Fruit fly (Drosophila melanogaster) whole organism, embryonic: ENCODE data around the gene CG15221.
A peak's percentile ranks its signal among the peaks of the same experiment; 100 is the strongest.

ENCODE experiments used
- Atf-2 ChIP-seq: fragments of 200-800 bp; sonication (Bioruptor generic); optimal IDR thresholded peaks from 2 replicates; lab custom pipeline; 2016; ENCODE audit warnings: missing biosample characterization, missing genetic modification characterization
- CG10147 ChIP-seq: fragments of 200-800 bp; sonication (Bioruptor generic); optimal IDR thresholded peaks from 2 replicates; lab custom pipeline; 2019; ENCODE audit warnings: missing biosample characterization, mild to moderate bottlenecking, missing genetic modification characterization, moderate library complexity
- CG10274 ChIP-seq: fragments of 200-800 bp; sonication (Bioruptor generic); optimal IDR thresholded peaks from 3 replicates; lab custom pipeline; 2017; ENCODE audit warnings: missing biosample characterization, mild to moderate bottlenecking, missing genetic modification characterization
- CG10431 ChIP-seq: fragments of 200-800 bp; sonication (Bioruptor generic); optimal IDR thresholded peaks from 3 replicates; lab custom pipeline; 2018; ENCODE audit warnings: missing biosample characterization, mild to moderate bottlenecking, missing genetic modification characterization
- CG10959 ChIP-seq: fragments of 200-800 bp; sonication (Bioruptor generic); IDR thresholded peaks from 2 replicates; pipeline ENCODE4 v1.3.6; 2022; ENCODE audit warnings: missing biosample characterization, missing genetic modification characterization
- CG11247 ChIP-seq: fragments of 200-800 bp; sonication (Bioruptor generic); IDR thresholded peaks from 2 replicates; pipeline ENCODE4 v1.3.6; 2022; ENCODE audit warnings: missing biosample characterization, missing genetic modification characterization
- CG11504 ChIP-seq: fragments of 200-800 bp; sonication (Bioruptor generic); optimal IDR thresholded peaks from 3 replicates; lab custom pipeline; 2019; ENCODE audit warnings: missing biosample characterization, mild to moderate bottlenecking, missing genetic modification characterization, moderate library complexity
- CG13296 ChIP-seq: fragments of 200-800 bp; sonication (Bioruptor generic); optimal IDR thresholded peaks from 3 replicates; lab custom pipeline; 2018; ENCODE audit warnings: missing biosample characterization, mild to moderate bottlenecking, missing genetic modification characterization
- CG15514 ChIP-seq: fragments of 200-800 bp; sonication (Bioruptor generic); optimal IDR thresholded peaks from 3 replicates; lab custom pipeline; 2017; ENCODE audit warnings: missing biosample characterization, missing genetic modification characterization, mild to moderate bottlenecking, moderate library complexity, missing genetic modification reagents
- CG18011 ChIP-seq: fragments of 200-800 bp; sonication (Bioruptor generic); optimal IDR thresholded peaks from 2 replicates; lab custom pipeline; 2017; ENCODE audit warnings: missing biosample characterization, missing genetic modification characterization, mild to moderate bottlenecking, moderate library complexity, missing genotype
- CG2199 ChIP-seq: fragments of 200-800 bp; sonication (Bioruptor generic); IDR thresholded peaks from 3 replicates; pipeline ENCODE4 v1.3.6; 2022; ENCODE audit warnings: missing biosample characterization, missing genetic modification characterization
- CG32772 ChIP-seq: fragments of 200-800 bp; sonication (Bioruptor generic); IDR thresholded peaks from 2 replicates; pipeline ENCODE4 v1.3.6; 2022; ENCODE audit warnings: missing biosample characterization, missing genetic modification characterization
- CG3847 ChIP-seq: fragments of 200-800 bp; sonication (Bioruptor generic); IDR thresholded peaks from 2 replicates; pipeline ENCODE4 v1.3.6; 2022; ENCODE audit warnings: missing biosample characterization, missing genetic modification characterization
- CG43689 ChIP-seq: fragments of 200-800 bp; sonication (Bioruptor generic); IDR thresholded peaks from 2 replicates; pipeline ENCODE4 v1.3.6; 2022; ENCODE audit warnings: missing biosample characterization, missing genetic modification characterization
- CG5180 ChIP-seq: fragments of 200-800 bp; sonication (Bioruptor generic); optimal IDR thresholded peaks from 3 replicates; lab custom pipeline; 2017; ENCODE audit warnings: missing biosample characterization, missing genetic modification characterization, mild to moderate bottlenecking, moderate library complexity, missing genetic modification reagents
- CG6175 ChIP-seq: fragments of 200-800 bp; sonication (Bioruptor generic); IDR thresholded peaks from 3 replicates; pipeline ENCODE4 v1.3.6; 2022; ENCODE audit warnings: missing biosample characterization, missing genetic modification characterization
- CG6689 ChIP-seq: fragments of 200-800 bp; sonication (Bioruptor generic); IDR thresholded peaks from 2 replicates; pipeline ENCODE4 v1.3.6; 2022; ENCODE audit warnings: missing biosample characterization, missing genetic modification characterization
- CG7271 ChIP-seq: fragments of 200-800 bp; sonication (Bioruptor generic); optimal IDR thresholded peaks from 2 replicates; lab custom pipeline; 2018; ENCODE audit warnings: missing biosample characterization, mild to moderate bottlenecking, missing genetic modification characterization, moderate library complexity
- CG7745 ChIP-seq: fragments of 200-800 bp; sonication (Bioruptor generic); optimal IDR thresholded peaks from 2 replicates; lab custom pipeline; 2018; ENCODE audit warnings: missing biosample characterization, mild to moderate bottlenecking, missing genetic modification characterization, moderate library complexity
- CG7928 ChIP-seq: fragments of 200-800 bp; sonication (Bioruptor generic); optimal IDR thresholded peaks from 2 replicates; lab custom pipeline; 2017; ENCODE audit warnings: missing biosample characterization, mild to moderate bottlenecking, missing genetic modification characterization
- CG9609 ChIP-seq: fragments of 200-800 bp; sonication (Bioruptor generic); optimal IDR thresholded peaks from 3 replicates; lab custom pipeline; 2016; ENCODE audit warnings: missing biosample characterization, missing genetic modification characterization
- CHES-1-like ChIP-seq: fragments of 200-800 bp; sonication (Bioruptor generic); optimal IDR thresholded peaks from 2 replicates; lab custom pipeline; 2016; ENCODE audit warnings: missing biosample characterization, missing genetic modification characterization
- CkIIα-i1 ChIP-seq: fragments of 200-800 bp; sonication (Bioruptor generic); IDR thresholded peaks from 2 replicates; pipeline ENCODE4 v1.3.6; 2022; ENCODE audit warnings: missing biosample characterization, missing genetic modification characterization
- CrebB ChIP-seq: fragments of 200-800 bp; sonication (Bioruptor generic); optimal IDR thresholded peaks from 3 replicates; lab custom pipeline; 2018; ENCODE audit warnings: missing biosample characterization, mild to moderate bottlenecking, missing genetic modification characterization
- D19A ChIP-seq: fragments of 200-800 bp; optimal IDR thresholded peaks from 3 replicates; lab custom pipeline; 2019; ENCODE audit warnings: missing biosample characterization, mild to moderate bottlenecking, missing genetic modification characterization, moderate library complexity
- Dref ChIP-seq: fragments of 200-800 bp; sonication (Bioruptor generic); IDR thresholded peaks from 2 replicates; pipeline ENCODE4 v1.3.6; 2022; ENCODE audit warnings: missing biosample characterization, missing genetic modification characterization
- Hmx ChIP-seq: fragments of 200-800 bp; sonication (Bioruptor generic); optimal IDR thresholded peaks from 2 replicates; lab custom pipeline; 2016; ENCODE audit warnings: missing biosample characterization, missing genetic modification characterization
- Hr39 ChIP-seq: fragments of >200 bp; optimal IDR thresholded peaks from 2 replicates; lab custom pipeline; 2017
- Kr ChIP-seq: fragments of 200-800 bp; sonication (Bioruptor generic); optimal IDR thresholded peaks from 2 replicates; lab custom pipeline; 2017; ENCODE audit warnings: missing biosample characterization, mild to moderate bottlenecking, missing genetic modification characterization
- Ravus ChIP-seq: fragments of 200-800 bp; sonication (Bioruptor generic); IDR thresholded peaks from 2 replicates; pipeline ENCODE4 v1.3.6; 2022; ENCODE audit warnings: missing biosample characterization, missing genetic modification characterization
- Usf ChIP-seq: fragments of 200-800 bp; sonication (Bioruptor generic); optimal IDR thresholded peaks from 2 replicates; lab custom pipeline; 2017; ENCODE audit warnings: missing genotype, missing biosample characterization, missing genetic modification characterization
- br ChIP-seq: fragments of >200 bp; optimal IDR thresholded peaks from 2 replicates; lab custom pipeline; 2017
- cas ChIP-seq: fragments of 200-800 bp; sonication (Bioruptor generic); IDR thresholded peaks from 2 replicates; pipeline ENCODE4 v1.3.6; 2022; ENCODE audit warnings: missing biosample characterization, missing genetic modification characterization
- cg ChIP-seq: fragments of 200-800 bp; sonication (Bioruptor generic); optimal IDR thresholded peaks from 3 replicates; lab custom pipeline; 2019; ENCODE audit warnings: missing biosample characterization, mild to moderate bottlenecking, missing genetic modification characterization, moderate library complexity
- eve ChIP-seq, 2 experiments: fragments of >200 bp; optimal IDR thresholded peaks; 2 replicates each; lab custom pipeline; 2017; ENCODE audit warnings: missing biosample characterization in 2 of 2, missing genetic modification characterization in 2 of 2
- hb ChIP-seq: fragments of 200-800 bp; sonication (Bioruptor generic); IDR thresholded peaks from 3 replicates; pipeline ENCODE4 v1.3.6; 2022; ENCODE audit warnings: missing biosample characterization, missing genetic modification characterization; ENCODE audit not compliant: partially characterized antibody
- her ChIP-seq: fragments of 200-800 bp; sonication (Bioruptor generic); optimal IDR thresholded peaks from 2 replicates; lab custom pipeline; 2016; ENCODE audit warnings: missing biosample characterization, missing genetic modification characterization
- lab ChIP-seq: fragments of 200-800 bp; sonication (Bioruptor generic); optimal IDR thresholded peaks from 3 replicates; lab custom pipeline; 2017; ENCODE audit warnings: missing biosample characterization, missing genetic modification characterization, mild to moderate bottlenecking, moderate library complexity, missing genetic modification reagents
- lilli ChIP-seq: fragments of 200-800 bp; sonication (Bioruptor generic); optimal IDR thresholded peaks from 3 replicates; lab custom pipeline; 2016; ENCODE audit warnings: missing biosample characterization, missing genetic modification characterization
- phol ChIP-seq: fragments of 200-800 bp; sonication (Bioruptor generic); optimal IDR thresholded peaks from 3 replicates; lab custom pipeline; 2018; ENCODE audit warnings: missing biosample characterization, mild to moderate bottlenecking, missing genetic modification characterization, moderate library complexity
- row ChIP-seq: fragments of 200-800 bp; sonication (Bioruptor generic); IDR thresholded peaks from 3 replicates; pipeline ENCODE4 v1.3.6; 2022; ENCODE audit warnings: missing biosample characterization, missing genetic modification characterization
- slp2 ChIP-seq: fragments of 200-800 bp; sonication (Bioruptor generic); optimal IDR thresholded peaks from 2 replicates; lab custom pipeline; 2016; ENCODE audit warnings: missing biosample characterization, missing genetic modification characterization
- sob ChIP-seq: fragments of 200-800 bp; sonication (Bioruptor generic); IDR thresholded peaks from 2 replicates; pipeline ENCODE4 v1.3.6; 2022; ENCODE audit warnings: missing biosample characterization, missing genetic modification characterization
- tio ChIP-seq: fragments of 200-800 bp; sonication (Bioruptor generic); optimal IDR thresholded peaks from 2 replicates; lab custom pipeline; 2017; ENCODE audit warnings: missing biosample characterization, missing genetic modification characterization, inconsistent platforms
- unpg ChIP-seq: fragments of 200-800 bp; sonication (Bioruptor generic); optimal IDR thresholded peaks from 3 replicates; lab custom pipeline; 2018; ENCODE audit warnings: missing biosample characterization, mild to moderate bottlenecking, missing genetic modification characterization, moderate library complexity
- wdn ChIP-seq: fragments of 200-800 bp; sonication (Bioruptor generic); IDR thresholded peaks from 2 replicates; pipeline ENCODE4 v1.3.6; 2022; ENCODE audit warnings: missing biosample characterization, missing genetic modification characterization

Gene CG15221

dm6 chrX:11679461-11679860 lies 44.6 kb upstream of the CG15221 start (continued):
- TF ChIP-seq CrebB (tag; lab: Kevin White, UChicago) = no peak
- TF ChIP-seq lilli (GFP tag; lab: Kevin White, UChicago) = no peak
- peak; percentile 83 for TF ChIP-seq cg (GFP tag; lab: Kevin White, UChicago)
- no peak for TF ChIP-seq CG18011 (GFP tag; lab: Kevin White, UChicago)
- TF ChIP-seq Ravus (GFP tag; lab: Robert Waterston, UW) = no peak
- TF ChIP-seq CkIIα-i1 (GFP tag; lab: Robert Waterston, UW) = no peak
- 0 out of 2 replicates have a peak, but pooled peaks have one; percentile 22 for TF ChIP-seq Dref (GFP tag; lab: Robert Waterston, UW)
- TF ChIP-seq Hmx = no peak
- no peak for TF ChIP-seq CG7745 (tag; lab: Kevin White, UChicago)

- peak; percentile 35 for TF ChIP-seq D19A (tag; lab: Kevin White, UChicago)
- peak; percentile 76 for TF ChIP-seq CG10274 (GFP tag; lab: Kevin White, UChicago)
- 0 out of 3 replicates have a peak, but pooled peaks have one; percentile 10 for TF ChIP-seq row (GFP tag; lab: Robert Waterston, UW)
- no peak for TF ChIP-seq CG32772 (GFP tag; lab: Robert Waterston, UW)
Measured at dm6 chrX:11680405-11680804, 43.6 kb upstream of the CG15221 start.

dm6 chrX:11681558-11682551 lies 42.2 kb upstream of the CG15221 start:
- peak; percentile 42; the same call in 1 of the 2 replicates for TF ChIP-seq CG11247
- no peak for TF ChIP-seq br
- TF ChIP-seq cas = no peak
- TF ChIP-seq eve (GFP tag; optimal IDR thresholded peaks at IDR 0.05; lab: Kevin White, UChicago) = no peak
- no peak for TF ChIP-seq CG5180 (GFP tag; lab: Kevin White, UChicago)
- TF ChIP-seq phol (tag; lab: Kevin White, UChicago) = peak; percentile 60
- TF ChIP-seq CG7928 (GFP tag; lab: Kevin White, UChicago) = peak; percentile 32
- TF ChIP-seq CG6175 (GFP tag; lab: Robert Waterston, UW) = no peak
- no peak for TF ChIP-seq CG7271
- TF ChIP-seq CG11504 (tag; lab: Kevin White, UChicago) = peak; percentile 64
- TF ChIP-seq CG6689 (GFP tag; lab: Robert Waterston, UW) = peak; percentile 50
- TF ChIP-seq Usf (GFP tag; lab: Kevin White, UChicago) = no peak
- no peak for TF ChIP-seq Hr39 (lab: Kevin White, UChicago)
- peak; percentile 64; the same call in 1 of the 2 replicates for TF ChIP-seq wdn (GFP tag; lab: Robert Waterston, UW)
- peak; percentile 18 for TF ChIP-seq slp2 (GFP tag; lab: Kevin White, UChicago)
- TF ChIP-seq her (GFP tag; lab: Kevin White, UChicago) = peak; percentile 55
- no peak for TF ChIP-seq hb (GFP tag; lab: Robert Waterston, UW)
- no peak for TF ChIP-seq tio (GFP tag; lab: Kevin White, UChicago)
- TF ChIP-seq CG3847 (GFP tag; lab: Robert Waterston, UW) = peak; percentile 62
- peak; percentile 69 for TF ChIP-seq CHES-1-like (GFP tag; lab: Kevin White, UChicago)
- TF ChIP-seq CG10959 (GFP tag; lab: Robert Waterston, UW) = no peak
- TF ChIP-seq CG2199 (GFP tag; lab: Robert Waterston, UW) = no peak
- no peak for TF ChIP-seq CG43689 (GFP tag; lab: Robert Waterston, UW)
- no peak for TF ChIP-seq Atf-2 (GFP tag; lab: Kevin White, UChicago)
- TF ChIP-seq Hmx = peak; percentile 32
- peak; percentile 63 for TF ChIP-seq CG13296 (GFP tag; lab: Kevin White, UChicago)
- TF ChIP-seq CG10431 (GFP tag; lab: Kevin White, UChicago) = no peak
- peak; percentile 65 for TF ChIP-seq CG10147 (GFP tag; lab: Kevin White, UChicago)
- TF ChIP-seq lab (GFP tag; lab: Kevin White, UChicago) = peak; percentile 80
- TF ChIP-seq unpg (GFP tag; lab: Kevin White, UChicago) = peak; percentile 48
- no peak for TF ChIP-seq Kr (GFP tag; lab: Kevin White, UChicago)
- peak; percentile 54 for TF ChIP-seq CG9609 (GFP tag; lab: Kevin White, UChicago)
- TF ChIP-seq CG15514 (GFP tag; lab: Kevin White, UChicago) = peak; percentile 84
- peak; percentile 58 for TF ChIP-seq sob (GFP tag; lab: Robert Waterston, UW)
